Fruit fly (Drosophila melanogaster) whole organism, embryonic: ENCODE data around the gene Tsp96F.

Experiments
- Abd-B ChIP-seq: fragments of 200-800 bp; sonication (Bioruptor generic); optimal IDR thresholded peaks from 2 replicates; lab custom pipeline; 2018; ENCODE audit warnings: missing biosample characterization, mild to moderate bottlenecking, missing genetic modification characterization, moderate library complexity
- Asciz ChIP-seq: fragments of 200-800 bp; sonication (Bioruptor generic); optimal IDR thresholded peaks from 2 replicates; lab custom pipeline; 2017; ENCODE audit warnings: missing biosample characterization, mild to moderate bottlenecking, missing genetic modification characterization, missing genetic modification reagents
- Atf-2 ChIP-seq: fragments of 200-800 bp; sonication (Bioruptor generic); optimal IDR thresholded peaks from 2 replicates; lab custom pipeline; 2016; ENCODE audit warnings: missing biosample characterization, missing genetic modification characterization
- C15 ChIP-seq: fragments of 200-800 bp; sonication (Bioruptor generic); IDR thresholded peaks from 3 replicates; pipeline ENCODE4 v1.3.6; 2022; ENCODE audit warnings: missing biosample characterization, missing genetic modification characterization
- CG10431 ChIP-seq: fragments of 200-800 bp; sonication (Bioruptor generic); optimal IDR thresholded peaks from 3 replicates; lab custom pipeline; 2018; ENCODE audit warnings: missing biosample characterization, mild to moderate bottlenecking, missing genetic modification characterization
- CG11398 ChIP-seq: fragments of 200-800 bp; sonication (Bioruptor generic); optimal IDR thresholded peaks from 2 replicates; lab custom pipeline; 2016; ENCODE audit warnings: missing biosample characterization, missing genetic modification characterization
- CG11504 ChIP-seq: fragments of 200-800 bp; sonication (Bioruptor generic); optimal IDR thresholded peaks from 3 replicates; lab custom pipeline; 2019; ENCODE audit warnings: missing biosample characterization, mild to moderate bottlenecking, missing genetic modification characterization, moderate library complexity
- CG11695 ChIP-seq: fragments of 200-800 bp; sonication (Bioruptor generic); IDR thresholded peaks from 3 replicates; pipeline ENCODE4 v1.3.6; 2022; ENCODE audit warnings: missing biosample characterization, missing genetic modification characterization
- CG14441 ChIP-seq: fragments of 200-800 bp; sonication (Bioruptor generic); IDR thresholded peaks from 2 replicates; pipeline ENCODE4 v1.3.6; 2022; ENCODE audit warnings: missing biosample characterization, missing genetic modification characterization
- CG1792 ChIP-seq: fragments of 200-800 bp; sonication (Bioruptor generic); optimal IDR thresholded peaks from 2 replicates; lab custom pipeline; 2016; ENCODE audit warnings: missing biosample characterization, missing genetic modification characterization
- CG18476 ChIP-seq: fragments of 200-800 bp; sonication (Bioruptor generic); optimal IDR thresholded peaks from 2 replicates; lab custom pipeline; 2016; ENCODE audit warnings: missing biosample characterization, mild to moderate bottlenecking, missing genetic modification characterization
- CG34224 ChIP-seq: fragments of 200-800 bp; sonication (Bioruptor generic); IDR thresholded peaks from 3 replicates; pipeline ENCODE4 v1.3.6; 2022; ENCODE audit warnings: missing biosample characterization, missing genetic modification characterization; ENCODE audit not compliant: partially characterized antibody
- CG3995 ChIP-seq: fragments of 200-800 bp; sonication (Bioruptor generic); optimal IDR thresholded peaks from 3 replicates; lab custom pipeline; 2016; ENCODE audit warnings: missing biosample characterization, missing genetic modification characterization
- CG4360 ChIP-seq: fragments of 200-800 bp; sonication (Bioruptor generic); IDR thresholded peaks from 2 replicates; pipeline ENCODE4 v1.3.6; 2022; ENCODE audit warnings: missing biosample characterization, missing genetic modification characterization
- CG5245 ChIP-seq: fragments of 200-800 bp; sonication (Bioruptor generic); optimal IDR thresholded peaks from 3 replicates; lab custom pipeline; 2016; ENCODE audit warnings: missing biosample characterization, missing genetic modification characterization
- CG6654 ChIP-seq: fragments of 200-800 bp; sonication (Bioruptor generic); optimal IDR thresholded peaks from 2 replicates; lab custom pipeline; 2017; ENCODE audit warnings: missing biosample characterization, mild to moderate bottlenecking, missing genetic modification characterization
- CG8924 ChIP-seq: fragments of 200-800 bp; optimal IDR thresholded peaks from 3 replicates; lab custom pipeline; 2019; ENCODE audit warnings: missing biosample characterization, mild to moderate bottlenecking, missing genetic modification characterization, moderate library complexity
- CG9876 ChIP-seq: fragments of 200-800 bp; sonication (Bioruptor generic); optimal IDR thresholded peaks from 2 replicates; lab custom pipeline; 2016; ENCODE audit warnings: missing biosample characterization, missing genetic modification characterization
- Ets97D ChIP-seq: fragments of 200-800 bp; sonication (Bioruptor generic); optimal IDR thresholded peaks from 3 replicates; lab custom pipeline; 2016; ENCODE audit warnings: missing biosample characterization, missing genetic modification characterization
- HLH4C ChIP-seq: fragments of 200-800 bp; sonication (Bioruptor generic); IDR thresholded peaks from 3 replicates; pipeline ENCODE4 v1.3.6; 2022; ENCODE audit warnings: missing biosample characterization, missing genetic modification characterization; ENCODE audit not compliant: partially characterized antibody
- Hey ChIP-seq: fragments of 200-800 bp; sonication (Bioruptor generic); optimal IDR thresholded peaks from 3 replicates; lab custom pipeline; 2018; ENCODE audit warnings: missing biosample characterization, mild to moderate bottlenecking, missing genetic modification characterization
- MESR4 ChIP-seq: fragments of 200-800 bp; sonication (Bioruptor generic); optimal IDR thresholded peaks from 2 replicates; lab custom pipeline; 2018; ENCODE audit warnings: missing biosample characterization, mild to moderate bottlenecking, missing genetic modification characterization, moderate library complexity
- Mes4 ChIP-seq: fragments of 200-800 bp; sonication (Bioruptor generic); optimal IDR thresholded peaks from 2 replicates; lab custom pipeline; 2016; ENCODE audit warnings: missing biosample characterization, missing genetic modification characterization
- NC2β ChIP-seq: fragments of 200-800 bp; sonication (Bioruptor generic); optimal IDR thresholded peaks from 2 replicates; lab custom pipeline; 2016; ENCODE audit warnings: missing biosample characterization, missing genetic modification characterization
- Nf-YB ChIP-seq: fragments of 200-800 bp; sonication (Bioruptor generic); optimal IDR thresholded peaks from 3 replicates; lab custom pipeline; 2019; ENCODE audit warnings: missing biosample characterization, mild to moderate bottlenecking, missing genetic modification characterization, moderate library complexity
- Pdp1 ChIP-seq, 2 experiments: fragments of 200-800 bp; sonication (Bioruptor generic); optimal IDR thresholded peaks; 3 replicates each; lab custom pipeline; 2016; ENCODE audit warnings: missing biosample characterization in 2 of 2, missing genetic modification characterization in 2 of 2, mild to moderate bottlenecking in 1 of 2, moderate library complexity in 1 of 2
- Sry-δ ChIP-seq: fragments of 200-800 bp; sonication (Bioruptor generic); optimal IDR thresholded peaks from 2 replicates; lab custom pipeline; 2016; ENCODE audit warnings: missing biosample characterization, missing genetic modification characterization
- al ChIP-seq: fragments of 200-800 bp; sonication (Bioruptor generic); IDR thresholded peaks from 2 replicates; pipeline ENCODE4 v1.3.6; 2022; ENCODE audit warnings: missing biosample characterization, missing genetic modification characterization
- aop ChIP-seq: fragments of 200-800 bp; sonication (Bioruptor generic); IDR thresholded peaks from 2 replicates; pipeline ENCODE4 v1.3.6; 2022; ENCODE audit warnings: missing biosample characterization, missing genetic modification characterization
- bab2 ChIP-seq: fragments of 200-800 bp; sonication (Bioruptor generic); optimal IDR thresholded peaks from 2 replicates; lab custom pipeline; 2016; ENCODE audit warnings: missing biosample characterization, missing genetic modification characterization
- bigmax ChIP-seq: fragments of 200-800 bp; sonication (Bioruptor generic); optimal IDR thresholded peaks from 2 replicates; lab custom pipeline; 2018; ENCODE audit warnings: missing biosample characterization, mild to moderate bottlenecking, missing genetic modification characterization
- cg ChIP-seq: fragments of 200-800 bp; sonication (Bioruptor generic); optimal IDR thresholded peaks from 3 replicates; lab custom pipeline; 2019; ENCODE audit warnings: missing biosample characterization, mild to moderate bottlenecking, missing genetic modification characterization, moderate library complexity
- corto ChIP-seq: fragments of 200-800 bp; sonication (Bioruptor generic); optimal IDR thresholded peaks from 2 replicates; lab custom pipeline; 2016; ENCODE audit warnings: missing biosample characterization, mild to moderate bottlenecking, missing genetic modification characterization, moderate library complexity
- croc ChIP-seq: fragments of 200-800 bp; sonication (Bioruptor generic); conservative IDR thresholded peaks from 3 replicates; pipeline ENCODE4 v1.3.6; 2022; ENCODE audit warnings: missing biosample characterization, missing genetic modification characterization
- fru ChIP-seq: fragments of >200 bp; optimal IDR thresholded peaks from 2 replicates; lab custom pipeline; 2017
- gem ChIP-seq: fragments of 200-800 bp; sonication (Bioruptor generic); optimal IDR thresholded peaks from 2 replicates; lab custom pipeline; 2019; ENCODE audit warnings: missing biosample characterization, mild to moderate bottlenecking, missing genetic modification characterization, moderate library complexity
- gro ChIP-seq: fragments of 200-800 bp; sonication (Bioruptor generic); optimal IDR thresholded peaks from 2 replicates; lab custom pipeline; 2016; ENCODE audit warnings: missing biosample characterization, missing genetic modification characterization
- gsb ChIP-seq: fragments of 200-800 bp; sonication (Bioruptor generic); IDR thresholded peaks from 2 replicates; pipeline ENCODE4 v1.3.6; 2022; ENCODE audit warnings: missing biosample characterization, missing genetic modification characterization
- gt ChIP-seq: fragments of 200-800 bp; sonication (Bioruptor generic); IDR thresholded peaks from 2 replicates; pipeline ENCODE4 v1.3.6; 2022; ENCODE audit warnings: missing biosample characterization, missing genetic modification characterization
- hkb ChIP-seq, 2 experiments: fragments of 200-800 bp in 1 of 2; fragments of >200 bp in 1 of 2; sonication (Bioruptor generic) in 1 of 2; IDR thresholded peaks in 1 of 2; optimal IDR thresholded peaks in 1 of 2; 2 replicates each; pipeline versions ENCODE4 v1.3.6 to Lab custom; 2017 to 2022; ENCODE audit warnings: missing biosample characterization in 1 of 2, missing genetic modification characterization in 1 of 2
- kah ChIP-seq: fragments of 200-800 bp; sonication (Bioruptor generic); optimal IDR thresholded peaks from 2 replicates; lab custom pipeline; 2018; ENCODE audit warnings: missing biosample characterization, mild to moderate bottlenecking, missing genetic modification characterization
- mirr ChIP-seq: fragments of 200-800 bp; sonication (Bioruptor generic); optimal IDR thresholded peaks from 3 replicates; lab custom pipeline; 2018; ENCODE audit warnings: missing biosample characterization, mild to moderate bottlenecking, missing genetic modification characterization
- onecut ChIP-seq: fragments of 200-800 bp; sonication (Bioruptor generic); IDR thresholded peaks from 2 replicates; pipeline ENCODE4 v1.3.6; 2022; ENCODE audit warnings: missing biosample characterization, missing genetic modification characterization
- otp ChIP-seq: fragments of 200-800 bp; sonication (Bioruptor generic); IDR thresholded peaks from 3 replicates; pipeline ENCODE4, ENCODE4 v1.3.6; 2022; ENCODE audit warnings: missing biosample characterization, missing genetic modification characterization
- phol ChIP-seq: fragments of 200-800 bp; sonication (Bioruptor generic); optimal IDR thresholded peaks from 3 replicates; lab custom pipeline; 2018; ENCODE audit warnings: missing biosample characterization, mild to moderate bottlenecking, missing genetic modification characterization, moderate library complexity
- sd ChIP-seq: fragments of 200-800 bp; sonication (Bioruptor generic); optimal IDR thresholded peaks from 3 replicates; lab custom pipeline; 2018; ENCODE audit warnings: missing biosample characterization, mild to moderate bottlenecking, missing genetic modification characterization, moderate library complexity
- sens ChIP-seq: fragments of 200-800 bp; sonication (Bioruptor generic); peaks from one replicate; lab custom pipeline; 2016; ENCODE audit warnings: missing biosample characterization, missing genetic modification characterization
- sens-2 ChIP-seq: fragments of 200-800 bp; sonication (Bioruptor generic); IDR thresholded peaks from 2 replicates; pipeline ENCODE4 v1.3.6; 2022; ENCODE audit warnings: missing biosample characterization, missing genetic modification characterization
- sob ChIP-seq: fragments of 200-800 bp; sonication (Bioruptor generic); IDR thresholded peaks from 2 replicates; pipeline ENCODE4 v1.3.6; 2022; ENCODE audit warnings: missing biosample characterization, missing genetic modification characterization
- vnd ChIP-seq: fragments of 200-800 bp; sonication (Bioruptor generic); IDR thresholded peaks from 3 replicates; pipeline ENCODE4 v1.3.6; 2022; ENCODE audit warnings: missing biosample characterization, missing genetic modification characterization; ENCODE audit not compliant: partially characterized antibody

The Tsp96F gene

DNA sequence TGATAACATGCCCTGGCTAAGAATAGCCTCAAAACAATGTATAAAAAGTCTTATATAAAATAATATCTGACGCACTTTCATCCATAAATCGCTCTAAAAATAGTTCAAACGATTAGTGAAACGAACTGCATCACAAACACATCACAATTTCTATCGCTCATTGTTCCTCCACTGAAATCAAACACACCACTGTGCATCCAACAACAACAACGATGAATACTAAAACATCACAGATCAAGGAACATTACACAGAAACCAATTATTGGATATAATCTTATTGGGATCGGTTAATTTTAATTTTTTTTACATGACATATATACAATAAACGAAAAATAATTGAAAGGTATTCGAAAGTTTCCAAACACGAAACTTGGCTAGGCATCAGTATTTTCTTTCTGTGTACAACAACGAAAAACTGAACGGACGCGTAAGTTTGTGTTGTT is 1.9 kb downstream of the Tsp96F start (continued):
- peak; percentile 12 for TF ChIP-seq CG9876
- no peak for TF ChIP-seq hkb (optimal IDR thresholded peaks at IDR 0.05; lab: Kevin White, UChicago)
- peak; percentile 87 for TF ChIP-seq hkb (GFP tag; IDR thresholded peaks at IDR 0.05; lab: Robert Waterston, UW)
- TF ChIP-seq CG11504 (tag; lab: Kevin White, UChicago), result peak; percentile 85
- peak; percentile 18 for TF ChIP-seq MESR4 (GFP tag; lab: Kevin White, UChicago)
- TF ChIP-seq CG5245, result peak; percentile 60
- peak; percentile 57 for TF ChIP-seq Nf-YB (GFP tag; lab: Kevin White, UChicago)
- TF ChIP-seq CG14441 (GFP tag; lab: Robert Waterston, UW), result peak; percentile 80
- no peak for TF ChIP-seq cg (GFP tag; lab: Kevin White, UChicago)
- peak; percentile 82 for TF ChIP-seq Abd-B (GFP tag; lab: Kevin White, UChicago)
- TF ChIP-seq Asciz (GFP tag; lab: Kevin White, UChicago), result peak; percentile 74
- TF ChIP-seq C15, result 0 out of 3 replicates have a peak, but pooled peaks have one; percentile 30
- peak; percentile 85 for TF ChIP-seq gem (tag; lab: Kevin White, UChicago)
- TF ChIP-seq Ets97D (GFP tag; lab: Kevin White, UChicago), result peak; percentile 55
- peak; percentile 59 for TF ChIP-seq mirr
- TF ChIP-seq CG10431 (GFP tag; lab: Kevin White, UChicago), result peak; percentile 26
- peak; percentile 68; the same call in 2 of the 3 replicates for TF ChIP-seq croc
- peak; percentile 34 for TF ChIP-seq gro (GFP tag; lab: Kevin White, UChicago)
- TF ChIP-seq Sry-δ, result peak; percentile 35
- TF ChIP-seq aop (GFP tag; lab: Robert Waterston, UW), result peak; percentile 40; the same call in 1 of the 2 replicates
- TF ChIP-seq CG11398, result peak; percentile 13
- TF ChIP-seq sd (tag; lab: Kevin White, UChicago), result peak; percentile 41
- TF ChIP-seq CG11695 (GFP tag; lab: Robert Waterston, UW), result peak; percentile 61; the same call in 2 of the 3 replicates
- no peak for TF ChIP-seq fru
- no peak for TF ChIP-seq corto (GFP tag; lab: Kevin White, UChicago)
- TF ChIP-seq Pdp1 (GFP tag; optimal IDR thresholded peaks at IDR 0.05; lab: Kevin White, UChicago), result peak; percentile 61
- TF ChIP-seq HLH4C, result no peak
- TF ChIP-seq Mes4 (GFP tag; lab: Kevin White, UChicago), result peak; percentile 38
- TF ChIP-seq Hey (tag; lab: Kevin White, UChicago), result no peak
- TF ChIP-seq bab2 (GFP tag; lab: Kevin White, UChicago), result peak; percentile 75
- no peak for TF ChIP-seq otp (GFP tag; lab: Robert Waterston, UW)
- no peak for TF ChIP-seq CG34224 (GFP tag; lab: Robert Waterston, UW)
- peak; percentile 72 for TF ChIP-seq CG1792 (GFP tag; lab: Kevin White, UChicago)
- peak; percentile 86 for TF ChIP-seq phol (tag; lab: Kevin White, UChicago)
- TF ChIP-seq sens-2 (GFP tag; lab: Robert Waterston, UW), result peak; percentile 61
- peak; percentile 72 for TF ChIP-seq Atf-2
- no peak for TF ChIP-seq CG3995
- TF ChIP-seq sens, result peak; percentile 96
- peak; percentile 70 for TF ChIP-seq NC2β (GFP tag; lab: Kevin White, UChicago)
- TF ChIP-seq vnd (GFP tag; lab: Robert Waterston, UW), result no peak
- TF ChIP-seq al (GFP tag; lab: Robert Waterston, UW), result peak; percentile 70; the same call in 1 of the 2 replicates
- TF ChIP-seq kah (GFP tag; lab: Kevin White, UChicago), result peak; percentile 36
- peak; percentile 77; the same call in 1 of the 2 replicates for TF ChIP-seq sob (GFP tag; lab: Robert Waterston, UW)
- TF ChIP-seq CG8924 (tag; lab: Kevin White, UChicago), result peak; percentile 81
- peak; percentile 55 for TF ChIP-seq CG6654 (GFP tag; lab: Kevin White, UChicago)
- TF ChIP-seq gsb, result peak; percentile 58; the same call in 1 of the 2 replicates
- peak; percentile 63 for TF ChIP-seq onecut (GFP tag; lab: Robert Waterston, UW)
- TF ChIP-seq CG4360, result no peak; the same call in 1 of the 2 replicates
- no peak; the same call in 1 of the 2 replicates for TF ChIP-seq gt (GFP tag; lab: Robert Waterston, UW)
- TF ChIP-seq bigmax (GFP tag; lab: Kevin White, UChicago), result no peak
- peak; percentile 48 for TF ChIP-seq CG18476
